Worm (Caenorhabditis elegans): ENCODE data around the gene hyl-1.

ce11 chrIV:8510534-8510933 lies 28.4 kb upstream of the hyl-1 start, which contains the start of gene tag-77:
- TF ChIP-seq ceh-30 (tag; optimal IDR thresholded peaks at IDR 0.05), result no peak
- TF ChIP-seq ama-1 (optimal IDR thresholded peaks at IDR 0.05), result no peak
- TF ChIP-seq tbx-2 (tag; optimal IDR thresholded peaks at IDR 0.05), result no peak
- no peak for TF ChIP-seq nhr-11 (tag; optimal IDR thresholded peaks at IDR 0.05)
- no peak for TF ChIP-seq ttx-3 (tag; optimal IDR thresholded peaks at IDR 0.05)
- TF ChIP-seq nhr-232 (tag; optimal IDR thresholded peaks at IDR 0.05), result no peak
- no peak for TF ChIP-seq ceh-45 (GFP tag; IDR thresholded peaks at IDR 0.05)
- no peak for TF ChIP-seq ceh-14 (tag; optimal IDR thresholded peaks at IDR 0.05)
- no peak for TF ChIP-seq fkh-10 (GFP tag; optimal IDR thresholded peaks at IDR 0.05)

All from whole organism, late embryonic.